Fruit fly (Drosophila melanogaster): ENCODE data around the gene Tmf.
A peak's percentile ranks its signal among the peaks of the same experiment; 100 is the strongest.

Gene Tmf

dm6 chrX:6849178-6849956 is 5.2 kb downstream of the Tmf start, which contains the start of the genes Cht11 and CG4558 (continued):
- TF ChIP-seq tin (GFP tag; optimal IDR thresholded peaks at IDR 0.05): peak; percentile 80
- TF ChIP-seq Pdp1 (GFP tag; optimal IDR thresholded peaks at IDR 0.05): peak; percentile 59 to 76
- peak; percentile 57 for TF ChIP-seq Hmx (GFP tag; optimal IDR thresholded peaks at IDR 0.05)
- TF ChIP-seq CG2202 (tag; optimal IDR thresholded peaks at IDR 0.05): peak; percentile 53
- TF ChIP-seq Ets65A (GFP tag): peak; percentile 95
- peak; percentile 75 for TF ChIP-seq Nf-YC (tag; optimal IDR thresholded peaks at IDR 0.05)
- peak; percentile 51 for TF ChIP-seq CG18011 (GFP tag; optimal IDR thresholded peaks at IDR 0.05)
- TF ChIP-seq Stat92E (GFP tag; optimal IDR thresholded peaks at IDR 0.05): peak in 1 of 3 experiments; percentile 2
- TF ChIP-seq en (GFP tag; optimal IDR thresholded peaks at IDR 0.05): no peak
- TF ChIP-seq tgo (GFP tag; IDR thresholded peaks at IDR 0.05): peak; percentile 85
- peak; percentile 89 for TF ChIP-seq sob (GFP tag; IDR thresholded peaks at IDR 0.05)
- TF ChIP-seq CG2678 (tag; optimal IDR thresholded peaks at IDR 0.05): peak; percentile 88
- TF ChIP-seq CG2116 (GFP tag; optimal IDR thresholded peaks at IDR 0.05): peak; percentile 86
- no peak for TF ChIP-seq Poxn (GFP tag; IDR thresholded peaks at IDR 0.05)
- TF ChIP-seq CG4360 (GFP tag; IDR thresholded peaks at IDR 0.05): peak; percentile 35; the same call in 1 of the 2 replicates
- peak; percentile 41; the same call in 1 of the 2 replicates for TF ChIP-seq CG11696 (GFP tag; IDR thresholded peaks at IDR 0.05)
- TF ChIP-seq repo (GFP tag; optimal IDR thresholded peaks at IDR 0.05): peak; percentile 48
- TF ChIP-seq gfzf (GFP tag; optimal IDR thresholded peaks at IDR 0.05): peak; percentile 22
- peak; percentile 62 for TF ChIP-seq zen (tag; optimal IDR thresholded peaks at IDR 0.05)
- peak; percentile 68 for TF ChIP-seq CG10543 (GFP tag; optimal IDR thresholded peaks at IDR 0.05)
- TF ChIP-seq CG43689 (GFP tag; IDR thresholded peaks at IDR 0.05): 0 out of 2 replicates have a peak, but pooled peaks have one; percentile 42
- peak; percentile 15 for TF ChIP-seq CG12071 (GFP tag; optimal IDR thresholded peaks at IDR 0.05)
- peak; percentile 76 for TF ChIP-seq CG1233 (GFP tag; optimal IDR thresholded peaks at IDR 0.05)
- TF ChIP-seq zfh1 (GFP tag; IDR thresholded peaks at IDR 0.05): peak; percentile 84
- peak; percentile 65 for TF ChIP-seq psq (GFP tag; optimal IDR thresholded peaks at IDR 0.05)
- peak; percentile 81 for TF ChIP-seq Hr3 (GFP tag; optimal IDR thresholded peaks at IDR 0.05)
- TF ChIP-seq CG3995 (GFP tag; optimal IDR thresholded peaks at IDR 0.05): peak; percentile 66
- peak; percentile 47 for TF ChIP-seq twi (tag; optimal IDR thresholded peaks at IDR 0.05)
- TF ChIP-seq Doc3 (GFP tag; IDR thresholded peaks at IDR 0.05; ENCODE audit: partially characterized antibody): peak; percentile 39; the same call in 1 of the 3 replicates
- TF ChIP-seq grau (tag; optimal IDR thresholded peaks at IDR 0.05): peak; percentile 99
- TF ChIP-seq Bdp1 (GFP tag; optimal IDR thresholded peaks at IDR 0.05): peak; percentile 31
- no peak for TF ChIP-seq Tbp (GFP tag; optimal IDR thresholded peaks at IDR 0.05)
- TF ChIP-seq CG10654 (GFP tag; optimal IDR thresholded peaks at IDR 0.05): peak; percentile 77
- peak; percentile 49 for TF ChIP-seq CG1024 (GFP tag; IDR thresholded peaks at IDR 0.05)
- peak; percentile 14; the same call in 1 of the 2 replicates for TF ChIP-seq Gsc (GFP tag; IDR thresholded peaks at IDR 0.05)
- peak; percentile 36 to 80 for TF ChIP-seq Hr51 (GFP tag; optimal IDR thresholded peaks at IDR 0.05)
- TF ChIP-seq gce (GFP tag; IDR thresholded peaks at IDR 0.05): 0 out of 3 replicates have a peak, but pooled peaks have one; percentile 49
- TF ChIP-seq stwl (tag; optimal IDR thresholded peaks at IDR 0.05): peak; percentile 54
- TF ChIP-seq wek (GFP tag; optimal IDR thresholded peaks at IDR 0.05): peak; percentile 36
- TF ChIP-seq CG31224 (GFP tag; IDR thresholded peaks at IDR 0.05): peak; percentile 73
- peak; percentile 87 for TF ChIP-seq HmgZ (tag; optimal IDR thresholded peaks at IDR 0.05)
- peak; percentile 6 for TF ChIP-seq CTCF (GFP tag; optimal IDR thresholded peaks at IDR 0.05)
- TF ChIP-seq Atf6 (GFP tag; IDR thresholded peaks at IDR 0.05): peak; percentile 84
- peak; percentile 91 for TF ChIP-seq Ptx1 (GFP tag; IDR thresholded peaks at IDR 0.05)
- TF ChIP-seq CG34422 (GFP tag; IDR thresholded peaks at IDR 0.05): peak; percentile 80
- TF ChIP-seq ranshi (GFP tag; IDR thresholded peaks at IDR 0.05): peak; percentile 84
- peak; percentile 50; the same call in 1 of the 2 replicates for TF ChIP-seq amos (GFP tag; IDR thresholded peaks at IDR 0.05; ENCODE audit: partially characterized antibody)
- peak; percentile 37 for TF ChIP-seq CG5180 (GFP tag; optimal IDR thresholded peaks at IDR 0.05)
- peak; percentile 91 for TF ChIP-seq CG9932 (GFP tag; IDR thresholded peaks at IDR 0.05)

Measured in whole organism, embryonic.